Worm (Caenorhabditis elegans): ENCODE measurements around the gene ZK899.7.

DNA sequence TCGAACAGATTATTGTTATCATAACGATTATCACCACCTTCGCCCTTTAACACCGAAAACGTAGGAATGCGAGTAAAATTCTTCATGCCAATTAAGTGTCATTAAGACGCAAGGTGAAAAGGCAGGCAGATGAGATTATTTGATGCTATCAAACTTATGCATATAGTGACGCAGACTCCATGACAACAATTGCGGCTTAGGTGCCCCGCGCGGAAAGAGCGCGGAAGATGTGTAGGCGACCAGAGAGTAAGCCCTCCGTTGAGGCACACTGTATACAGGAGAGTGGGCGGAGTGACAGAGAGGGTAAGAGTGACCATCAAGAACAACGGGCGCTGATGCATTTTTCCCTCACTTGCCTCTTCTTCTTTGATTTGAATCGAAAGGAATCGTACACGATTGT lies 45.4 kb upstream of the ZK899.7 start:
- TF ChIP-seq ceh-13 (GFP tag; optimal IDR thresholded peaks at IDR 0.05) (no peak), sea-1 (GFP tag; conservative IDR thresholded peaks at IDR 0.05) (no peak), ama-1 (optimal IDR thresholded peaks at IDR 0.05) (no peak), tbx-11 (GFP tag; IDR thresholded peaks at IDR 0.05) (no peak), pes-1 (GFP tag; IDR thresholded peaks at IDR 0.05) (no peak), B0310.2 (tag; optimal IDR thresholded peaks at IDR 0.05) (peak; percentile 46), hnd-1 (tag; optimal IDR thresholded peaks at IDR 0.05) (no peak), tra-4 (tag; optimal IDR thresholded peaks at IDR 0.05) (no peak), hmbx-1 (tag; optimal IDR thresholded peaks at IDR 0.05) (no peak), tbx-37 (GFP tag; conservative IDR thresholded peaks at IDR 0.05) (no peak), F13C5.2 (tag; optimal IDR thresholded peaks at IDR 0.05) (no peak), ceh-36 (tag; optimal IDR thresholded peaks at IDR 0.05) (no peak), flt-1 (GFP tag; IDR thresholded peaks at IDR 0.05) (no peak)

All from whole organism, early embryonic.